Worm (Caenorhabditis elegans) whole organism, L1 larva: ENCODE results near the gene ZK856.18.

ENCODE experiments used
- ama-1 ChIP-seq: fragments of 150-350 bp; optimal IDR thresholded peaks from 2 replicates; lab custom pipeline; 2014
- ceh-88 ChIP-seq: fragments of 200-800 bp; sonication (Bioruptor generic); IDR thresholded peaks from 2 replicates; pipeline ENCODE4 v1.3.6; 2022; ENCODE audit warnings: missing genetic modification characterization, missing compliant biosample characterization
- fkh-4 ChIP-seq: sonication (generic microtip); optimal IDR thresholded peaks from 2 replicates; lab custom pipeline; 2016; ENCODE audit warnings: missing compliant biosample characterization, missing genetic modification characterization, borderline replicate concordance
- lsy-2 ChIP-seq, 2 experiments: fragments of 150-350 bp; optimal IDR thresholded peaks; 2 replicates each; lab custom pipeline; 2014; ENCODE audit warnings: missing biosample characterization in 2 of 2, missing genetic modification characterization in 2 of 2
- nhr-237 ChIP-seq: fragments of 150-350 bp; optimal IDR thresholded peaks from 2 replicates; lab custom pipeline; 2014; ENCODE audit warnings: missing biosample characterization, missing genetic modification characterization
- nhr-28 ChIP-seq: fragments of 150-350 bp; optimal IDR thresholded peaks from 2 replicates; lab custom pipeline; 2014; ENCODE audit warnings: missing biosample characterization, missing genetic modification characterization

ce11 chrV:10178166-10178565, 7.6 kb downstream of the ZK856.18 start:
- TF ChIP-seq ceh-88 (peak; percentile 59), ama-1 (lab: Kevin White, UChicago) (no peak), nhr-28 (no peak), fkh-4 (tag; lab: Kevin White, UChicago) (peak; percentile 34), lsy-2 (tag; optimal IDR thresholded peaks at IDR 0.05; lab: Kevin White, UChicago) (peak; percentile 52 to 81), nhr-237 (tag; lab: Kevin White, UChicago) (peak; percentile 23)
